Fruit fly (Drosophila melanogaster) whole organism: ENCODE results near the gene Trmt61.

Experiments used
- CG8478 ChIP-seq: fragments of >200 bp; optimal IDR thresholded peaks from 2 replicates; lab custom pipeline; 2018; ENCODE audit warnings: inconsistent platforms
- EcR ChIP-seq, 2 experiments: fragments of >200 bp; optimal IDR thresholded peaks; 2 replicates each; lab custom pipeline; 2017; ENCODE audit warnings: missing biosample characterization in 2 of 2, missing genetic modification characterization in 2 of 2, missing genetic modification reagents in 2 of 2
- pan ChIP-seq: fragments of >200 bp; optimal IDR thresholded peaks from 2 replicates; lab custom pipeline; 2017
- psq ChIP-seq: fragments of >200 bp; optimal IDR thresholded peaks from 2 replicates; lab custom pipeline; 2017
- usp ChIP-seq: fragments of >200 bp; optimal IDR thresholded peaks from 2 replicates; lab custom pipeline; 2017; ENCODE audit warnings: missing biosample characterization, missing genetic modification characterization, mixed read lengths

DNA sequence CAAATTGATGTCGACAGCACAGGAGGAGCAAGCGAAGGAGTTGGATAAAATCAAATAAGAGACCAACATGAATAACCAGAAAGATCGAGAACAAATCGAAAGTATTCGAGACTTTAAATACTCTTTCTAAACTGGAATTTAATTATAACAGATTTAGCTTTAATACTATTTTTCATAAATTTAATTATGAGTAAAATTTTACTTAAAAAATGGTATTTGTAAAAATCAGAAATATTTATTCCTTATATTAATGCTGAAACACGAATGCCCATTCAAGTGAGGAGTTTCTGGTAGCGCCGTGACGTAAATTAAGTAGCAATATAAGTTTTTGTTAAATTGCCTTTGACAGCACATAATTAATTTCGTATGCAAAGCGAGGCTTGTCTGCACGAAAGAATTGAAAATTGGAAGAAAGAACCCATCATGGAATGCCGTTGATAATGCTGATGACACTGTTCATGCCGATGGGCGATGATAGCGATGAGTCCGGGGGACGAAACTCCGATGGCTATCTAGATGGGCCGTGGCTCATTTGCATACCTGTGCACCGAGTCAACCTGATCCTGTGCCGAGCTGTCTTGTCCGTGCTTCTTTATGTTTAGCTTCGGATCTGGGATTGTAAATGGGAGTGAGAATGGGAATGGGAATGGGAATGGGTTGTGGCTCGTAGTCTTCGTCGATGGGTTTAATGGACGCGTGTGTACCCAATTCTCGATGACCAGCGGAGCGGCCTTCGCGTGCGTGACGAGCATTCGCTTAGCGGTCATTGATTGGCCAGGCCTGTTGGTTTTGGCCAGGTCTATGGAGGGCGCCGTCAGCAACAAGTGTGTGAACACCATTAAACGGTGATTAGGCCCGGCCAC is 46.3 kb upstream of the Trmt61 start:
- TF ChIP-seq psq (no peak), usp (GFP tag; lab: Kevin White, UChicago) (no peak), EcR (GFP tag; optimal IDR thresholded peaks at IDR 0.05; lab: Kevin White, UChicago) (peak in 1 of 2 experiments; percentile 30), CG8478 (lab: Kevin White, UChicago) (no peak), pan (lab: Kevin White, UChicago) (no peak)
